Fruit fly (Drosophila melanogaster): ENCODE results near the gene nes.

The nes gene

dm6 chr3L:19260278-19260803, at the start of gene nes:
Gene nes (minus strand): TSS chr3L:19260679.
- TF ChIP-seq ovo (GFP tag; optimal IDR thresholded peaks at IDR 0.05) (no peak), tj (GFP tag; optimal IDR thresholded peaks at IDR 0.05) (peak; percentile 48), CG7045 (GFP tag; optimal IDR thresholded peaks at IDR 0.05) (peak; percentile 11), Mnt (GFP tag; optimal IDR thresholded peaks at IDR 0.05) (peak; percentile 72), bab1 (GFP tag; optimal IDR thresholded peaks at IDR 0.05) (peak; percentile 26), CG14711 (tag; optimal IDR thresholded peaks at IDR 0.05) (peak; percentile 8), Hr96 (GFP tag; optimal IDR thresholded peaks at IDR 0.05) (peak; percentile 29), CG33017 (tag; optimal IDR thresholded peaks at IDR 0.05) (no peak), toe (GFP tag; optimal IDR thresholded peaks at IDR 0.05) (no peak), CG1620 (GFP tag; optimal IDR thresholded peaks at IDR 0.05) (no peak), CG12768 (GFP tag; optimal IDR thresholded peaks at IDR 0.05) (peak; percentile 45), Crg-1 (GFP tag; optimal IDR thresholded peaks at IDR 0.05) (no peak), CG11617 (GFP tag; optimal IDR thresholded peaks at IDR 0.05) (no peak), CG7101 (tag; optimal IDR thresholded peaks at IDR 0.05) (no peak), cic (GFP tag; optimal IDR thresholded peaks at IDR 0.05) (peak; percentile 92)

DNA sequence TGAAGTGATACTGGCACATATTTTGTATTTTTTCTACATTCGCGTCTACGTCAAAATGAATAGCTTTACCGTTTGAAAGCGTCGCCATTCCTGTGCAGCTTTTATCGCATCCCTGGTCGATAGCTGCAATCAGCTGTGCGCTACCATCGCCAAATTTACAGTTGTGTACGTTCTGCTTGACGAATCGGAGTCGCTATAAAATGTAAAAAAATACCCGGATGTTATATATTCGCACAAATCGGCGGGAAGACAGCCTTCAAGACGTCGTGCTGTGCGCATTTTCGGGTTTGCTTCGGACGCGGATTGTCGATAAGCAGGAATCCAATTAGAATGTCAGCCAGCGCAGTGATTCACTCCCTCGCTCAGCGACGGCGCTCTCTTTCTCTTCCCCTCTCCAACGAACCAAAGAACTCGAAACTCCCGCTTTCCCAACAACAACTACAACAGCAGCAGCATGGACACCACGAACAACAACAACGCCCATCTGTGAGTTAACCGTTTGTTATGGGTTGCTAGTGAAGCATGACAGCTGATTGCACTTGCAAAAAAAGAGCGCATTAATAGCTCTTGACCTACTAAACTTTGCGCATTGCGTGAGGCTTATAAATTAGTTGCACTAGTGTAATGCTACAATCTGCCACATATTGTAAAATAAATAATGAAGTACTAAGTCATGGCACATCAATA, 34.3 kb upstream of the nes start:
- TF ChIP-seq CG14711 (tag; optimal IDR thresholded peaks at IDR 0.05) (no peak), bab1 (GFP tag; optimal IDR thresholded peaks at IDR 0.05) (peak; percentile 38), Crg-1 (GFP tag; optimal IDR thresholded peaks at IDR 0.05) (no peak), Hr96 (GFP tag; optimal IDR thresholded peaks at IDR 0.05) (no peak), pad (GFP tag; optimal IDR thresholded peaks at IDR 0.05) (peak; percentile 53), CG11617 (GFP tag; optimal IDR thresholded peaks at IDR 0.05) (no peak), CG5204 (GFP tag; optimal IDR thresholded peaks at IDR 0.05) (no peak), CG12768 (GFP tag; optimal IDR thresholded peaks at IDR 0.05) (no peak), Mnt (GFP tag; optimal IDR thresholded peaks at IDR 0.05) (peak; percentile 46), CG1620 (GFP tag; optimal IDR thresholded peaks at IDR 0.05) (no peak), ovo (GFP tag; optimal IDR thresholded peaks at IDR 0.05) (peak; percentile 84), CG7101 (tag; optimal IDR thresholded peaks at IDR 0.05) (no peak), toe (GFP tag; optimal IDR thresholded peaks at IDR 0.05) (no peak), cnc (optimal IDR thresholded peaks at IDR 0.05) (no peak), CG7045 (GFP tag; optimal IDR thresholded peaks at IDR 0.05) (no peak), cic (GFP tag; optimal IDR thresholded peaks at IDR 0.05) (no peak), kay (GFP tag; ENCODE audit: borderline replicate concordance) (peak; percentile 67), Clk (GFP tag; optimal IDR thresholded peaks at IDR 0.05) (no peak), tj (GFP tag; optimal IDR thresholded peaks at IDR 0.05) (peak; percentile 13), CG33017 (tag; optimal IDR thresholded peaks at IDR 0.05) (peak; percentile 35)

DNA sequence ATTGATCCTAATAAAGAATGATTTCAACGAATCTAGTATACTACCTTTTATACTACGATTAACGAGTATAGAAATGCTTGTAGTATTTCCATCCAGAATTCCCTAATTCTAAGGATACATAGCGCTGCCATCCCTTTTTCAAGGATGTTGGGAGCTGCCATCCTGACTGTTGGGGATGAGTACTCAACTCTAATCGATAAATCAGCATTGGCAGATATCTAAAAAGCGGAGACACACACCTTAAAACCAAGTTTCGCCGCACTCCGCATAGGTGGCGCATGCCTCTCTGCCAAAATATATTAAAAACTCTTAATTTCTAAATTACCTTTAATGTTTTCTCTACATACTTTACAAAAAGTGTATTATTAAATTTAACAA, 33.7 kb upstream of the nes start, which contains the start of gene fal:
Gene fal (plus strand): TSS at position 330 of the 378 bp plus-strand sequence.
- peak; percentile 32 for TF ChIP-seq Hr96 (GFP tag; optimal IDR thresholded peaks at IDR 0.05)
- no peak for TF ChIP-seq CG33017 (tag; optimal IDR thresholded peaks at IDR 0.05)
- no peak for TF ChIP-seq bab1 (GFP tag; optimal IDR thresholded peaks at IDR 0.05)
- peak; percentile 29 for TF ChIP-seq CG5204 (GFP tag; optimal IDR thresholded peaks at IDR 0.05)
- no peak for TF ChIP-seq Mnt (GFP tag; optimal IDR thresholded peaks at IDR 0.05)
- peak; percentile 44 for TF ChIP-seq CG1620 (GFP tag; optimal IDR thresholded peaks at IDR 0.05)
- no peak for TF ChIP-seq CG14711 (tag; optimal IDR thresholded peaks at IDR 0.05)
- no peak for TF ChIP-seq pad (GFP tag; optimal IDR thresholded peaks at IDR 0.05)
- TF ChIP-seq toe (GFP tag; optimal IDR thresholded peaks at IDR 0.05) = peak; percentile 38

DNA sequence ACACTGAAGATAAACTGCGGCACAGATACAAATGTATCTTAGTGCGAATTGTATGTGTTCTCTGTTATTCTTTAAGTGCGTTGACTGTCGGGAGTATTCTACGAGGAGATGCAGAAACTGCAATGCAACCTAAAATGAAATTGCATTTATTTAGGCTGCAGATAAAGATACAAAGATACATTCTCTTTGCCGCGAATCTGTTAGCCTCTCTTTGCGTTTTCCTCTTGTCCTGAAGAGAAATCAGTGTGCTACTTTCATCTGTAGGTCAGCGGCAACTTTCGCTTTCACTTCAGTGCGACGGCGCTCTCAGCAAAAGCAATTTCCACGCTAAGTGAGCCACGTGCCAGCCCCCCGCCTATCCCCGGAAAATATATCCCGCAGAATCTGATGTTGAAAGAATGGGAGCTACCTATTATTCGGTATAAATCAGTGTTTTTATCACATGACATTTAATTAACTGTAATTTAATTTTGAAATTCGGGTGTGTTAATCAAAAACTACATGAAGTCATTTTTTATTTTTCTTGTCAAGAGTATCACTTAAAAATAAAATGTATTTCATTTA, 32.8 kb upstream of the nes start:
- TF ChIP-seq CG1620 (GFP tag; optimal IDR thresholded peaks at IDR 0.05) (no peak), cic (GFP tag; optimal IDR thresholded peaks at IDR 0.05) (no peak), bab1 (GFP tag; optimal IDR thresholded peaks at IDR 0.05) (no peak), toe (GFP tag; optimal IDR thresholded peaks at IDR 0.05) (peak; percentile 21), Hr96 (GFP tag; optimal IDR thresholded peaks at IDR 0.05) (peak; percentile 3), CG14711 (tag; optimal IDR thresholded peaks at IDR 0.05) (no peak), CG7045 (GFP tag; optimal IDR thresholded peaks at IDR 0.05) (no peak), ovo (GFP tag; optimal IDR thresholded peaks at IDR 0.05) (no peak), tj (GFP tag; optimal IDR thresholded peaks at IDR 0.05) (no peak), CG33017 (tag; optimal IDR thresholded peaks at IDR 0.05) (no peak), CG7101 (tag; optimal IDR thresholded peaks at IDR 0.05) (no peak), CG11617 (GFP tag; optimal IDR thresholded peaks at IDR 0.05) (no peak), Clk (GFP tag; optimal IDR thresholded peaks at IDR 0.05) (no peak), pad (GFP tag; optimal IDR thresholded peaks at IDR 0.05) (no peak), cnc (optimal IDR thresholded peaks at IDR 0.05) (no peak), CG12768 (GFP tag; optimal IDR thresholded peaks at IDR 0.05) (no peak), kay (GFP tag; ENCODE audit: borderline replicate concordance) (no peak), Mnt (GFP tag; optimal IDR thresholded peaks at IDR 0.05) (peak; percentile 65), CG5204 (GFP tag; optimal IDR thresholded peaks at IDR 0.05) (no peak), Crg-1 (GFP tag; optimal IDR thresholded peaks at IDR 0.05) (no peak)

- TF ChIP-seq CG33017 (tag; optimal IDR thresholded peaks at IDR 0.05) (peak; percentile 89), bab1 (GFP tag; optimal IDR thresholded peaks at IDR 0.05) (peak; percentile 40), CG5204 (GFP tag; optimal IDR thresholded peaks at IDR 0.05) (no peak), CG1620 (GFP tag; optimal IDR thresholded peaks at IDR 0.05) (no peak), CG7045 (GFP tag; optimal IDR thresholded peaks at IDR 0.05) (peak; percentile 80), Crg-1 (GFP tag; optimal IDR thresholded peaks at IDR 0.05) (no peak), CG11617 (GFP tag; optimal IDR thresholded peaks at IDR 0.05) (peak; percentile 79), cnc (optimal IDR thresholded peaks at IDR 0.05) (no peak), CG7101 (tag; optimal IDR thresholded peaks at IDR 0.05) (peak; percentile 79), Hr96 (GFP tag; optimal IDR thresholded peaks at IDR 0.05) (no peak), toe (GFP tag; optimal IDR thresholded peaks at IDR 0.05) (no peak), Clk (GFP tag; optimal IDR thresholded peaks at IDR 0.05) (no peak), pad (GFP tag; optimal IDR thresholded peaks at IDR 0.05) (peak; percentile 68), CG14711 (tag; optimal IDR thresholded peaks at IDR 0.05) (peak; percentile 64), kay (GFP tag; ENCODE audit: borderline replicate concordance) (peak; percentile 81), ovo (GFP tag; optimal IDR thresholded peaks at IDR 0.05) (peak; percentile 39), CG12768 (GFP tag; optimal IDR thresholded peaks at IDR 0.05) (peak; percentile 63), cic (GFP tag; optimal IDR thresholded peaks at IDR 0.05) (no peak), tj (GFP tag; optimal IDR thresholded peaks at IDR 0.05) (peak; percentile 33)
Measured at dm6 chr3L:19292440-19293175, 32.1 kb upstream of the nes start, which contains the start of gene Gbs-76A. Gene Gbs-76A (minus strand): TSS chr3L:19292766.
